Worm (Caenorhabditis elegans) whole organism, mixed stage, embryonic: ENCODE data around the gene R02F11.11.

Source experiments
- bed-3 ChIP-seq: fragments of 200-800 bp; sonication (Bioruptor generic); optimal IDR thresholded peaks from 3 replicates; lab custom pipeline; 2018; ENCODE audit warnings: mild to moderate bottlenecking, missing genetic modification characterization, moderate library complexity, missing compliant biosample characterization
- blmp-1 ChIP-seq: fragments of 150-350 bp; optimal IDR thresholded peaks from 2 replicates; lab custom pipeline; 2014; ENCODE audit warnings: missing biosample characterization, missing genetic modification characterization
- ceh-39 ChIP-seq: fragments of 150-350 bp; optimal IDR thresholded peaks from 2 replicates; lab custom pipeline; 2014; ENCODE audit warnings: missing biosample characterization, missing genetic modification characterization
- ceh-43 ChIP-seq: fragments of 200-800 bp; sonication (Bioruptor generic); optimal IDR thresholded peaks from 2 replicates; lab custom pipeline; 2018; ENCODE audit warnings: mild to moderate bottlenecking, missing genetic modification characterization, moderate library complexity, missing compliant biosample characterization
- ceh-83 ChIP-seq: fragments of 200-800 bp; sonication (Bioruptor generic); optimal IDR thresholded peaks from 2 replicates; lab custom pipeline; 2018; ENCODE audit warnings: mild to moderate bottlenecking, missing genetic modification characterization, missing compliant biosample characterization
- cnd-1 ChIP-seq: fragments of 200-800 bp; sonication (Bioruptor generic); optimal IDR thresholded peaks from 2 replicates; lab custom pipeline; 2018; ENCODE audit warnings: mild to moderate bottlenecking, missing genetic modification characterization, missing compliant biosample characterization
- elt-1 ChIP-seq: sonication (generic microtip); optimal IDR thresholded peaks from 2 replicates; lab custom pipeline; 2017; ENCODE audit warnings: missing genetic modification characterization, mild to moderate bottlenecking, missing compliant biosample characterization, antibody characterized with exemption, moderate library complexity, borderline replicate concordance; ENCODE audit not compliant: insufficient read depth
- elt-3 ChIP-seq: fragments of 150-350 bp; optimal IDR thresholded peaks from 2 replicates; lab custom pipeline; 2014; ENCODE audit warnings: missing biosample characterization, missing genetic modification characterization
- ham-2 ChIP-seq: fragments of 200-800 bp; sonication (Bioruptor generic); optimal IDR thresholded peaks from 2 replicates; lab custom pipeline; 2018; ENCODE audit warnings: mild to moderate bottlenecking, missing genetic modification characterization, missing compliant biosample characterization
- lin-13 ChIP-seq: fragments of 150-350 bp; optimal IDR thresholded peaks from 2 replicates; lab custom pipeline; 2014; ENCODE audit warnings: missing biosample characterization, missing genetic modification characterization
- lin-32 ChIP-seq: fragments of 200-800 bp; sonication (Bioruptor generic); optimal IDR thresholded peaks from 2 replicates; lab custom pipeline; 2018; ENCODE audit warnings: mild to moderate bottlenecking, missing genetic modification characterization, missing compliant biosample characterization
- lsy-2 ChIP-seq: fragments of 150-350 bp; optimal IDR thresholded peaks from 2 replicates; lab custom pipeline; 2014; ENCODE audit warnings: missing biosample characterization, missing genetic modification characterization
- mab-5 ChIP-seq: fragments of 150-350 bp; optimal IDR thresholded peaks from 2 replicates; lab custom pipeline; 2014; ENCODE audit warnings: missing biosample characterization, missing genetic modification characterization
- mep-1 ChIP-seq: fragments of 150-350 bp; optimal IDR thresholded peaks from 2 replicates; lab custom pipeline; 2017; ENCODE audit warnings: missing biosample characterization, missing genetic modification reagents, missing genetic modification characterization, inconsistent platforms
- mls-2 ChIP-seq: sonication (generic microtip); optimal IDR thresholded peaks from 2 replicates; lab custom pipeline; 2016; ENCODE audit warnings: mild to moderate bottlenecking, missing genetic modification characterization, moderate library complexity, missing compliant biosample characterization
- nhr-2 ChIP-seq: fragments of 150-350 bp; optimal IDR thresholded peaks from 2 replicates; lab custom pipeline; 2014; ENCODE audit warnings: missing biosample characterization, missing genetic modification characterization
- nhr-237 ChIP-seq: fragments of 150-350 bp; optimal IDR thresholded peaks from 2 replicates; lab custom pipeline; 2014; ENCODE audit warnings: missing biosample characterization, missing genetic modification characterization
- nhr-28 ChIP-seq: fragments of 150-350 bp; optimal IDR thresholded peaks from 2 replicates; lab custom pipeline; 2014; ENCODE audit warnings: missing biosample characterization, missing genetic modification characterization
- nhr-76 ChIP-seq: sonication (generic microtip); optimal IDR thresholded peaks from 2 replicates; lab custom pipeline; 2017; ENCODE audit warnings: missing biosample characterization, missing genetic modification characterization
- pha-4 ChIP-seq: fragments of 150-350 bp; optimal IDR thresholded peaks from 2 replicates; lab custom pipeline; 2018; ENCODE audit warnings: missing biosample characterization, missing genetic modification reagents, missing genetic modification characterization
- sem-2 ChIP-seq: fragments of 200-800 bp; sonication (Bioruptor generic); optimal IDR thresholded peaks from 2 replicates; lab custom pipeline; 2018; ENCODE audit warnings: mild to moderate bottlenecking, missing genetic modification characterization, missing compliant biosample characterization
- sptf-1 ChIP-seq: sonication (generic microtip); optimal IDR thresholded peaks from 2 replicates; lab custom pipeline; 2017; ENCODE audit warnings: mild to moderate bottlenecking, missing genetic modification characterization, moderate library complexity, missing compliant biosample characterization
- tbx-8 ChIP-seq: fragments of 200-800 bp; sonication (Bioruptor generic); optimal IDR thresholded peaks from 2 replicates; lab custom pipeline; 2018; ENCODE audit warnings: mild to moderate bottlenecking, missing genetic modification characterization, moderate library complexity, missing compliant biosample characterization
- unc-120 ChIP-seq: sonication (generic microtip); optimal IDR thresholded peaks from 2 replicates; lab custom pipeline; 2017; ENCODE audit warnings: missing genetic modification characterization, missing compliant biosample characterization; ENCODE audit not compliant: poor library complexity, severe bottlenecking
- unc-39 ChIP-seq: fragments of 150-350 bp; optimal IDR thresholded peaks from 2 replicates; lab custom pipeline; 2014; ENCODE audit warnings: missing biosample characterization, missing genetic modification characterization
- unc-62 ChIP-seq: fragments of 150-350 bp; optimal IDR thresholded peaks from 2 replicates; lab custom pipeline; 2014; ENCODE audit warnings: missing biosample characterization, missing genetic modification reagents, missing genetic modification characterization
- zip-8 ChIP-seq: fragments of 150-350 bp; optimal IDR thresholded peaks from 2 replicates; lab custom pipeline; 2014; ENCODE audit warnings: missing biosample characterization, missing genetic modification characterization
- ztf-11 ChIP-seq: fragments of 150-350 bp; optimal IDR thresholded peaks from 2 replicates; lab custom pipeline; 2014; ENCODE audit warnings: missing biosample characterization, missing genetic modification characterization

Gene R02F11.11

DNA sequence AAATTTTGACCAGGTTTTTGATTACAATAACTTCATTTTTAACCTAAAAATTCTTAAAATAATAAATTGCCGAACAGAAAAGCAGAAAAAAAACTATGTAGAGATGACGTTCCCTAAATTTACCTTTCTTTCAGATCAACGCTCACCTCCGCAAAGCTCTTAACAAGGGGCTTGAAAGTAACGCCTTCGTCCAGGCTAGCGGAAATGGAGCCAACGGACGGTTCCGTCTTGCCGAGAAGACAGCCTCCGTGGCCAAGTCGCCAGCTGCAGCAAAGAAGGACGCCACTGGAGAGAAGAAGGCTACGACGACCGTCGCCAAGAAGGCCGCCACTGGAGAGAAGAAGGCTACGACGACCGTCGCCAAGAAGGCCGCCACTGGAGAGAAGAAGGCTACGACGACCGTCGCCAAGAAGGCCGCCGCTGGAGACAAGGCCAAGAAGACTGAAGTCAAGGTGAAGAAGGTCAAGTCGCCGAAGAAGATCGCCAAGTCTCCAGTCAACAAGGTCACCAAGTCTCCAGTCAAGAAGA, 36.9 kb upstream of the R02F11.11 start:
- no peak for TF ChIP-seq unc-39 (tag; lab: Kevin White, UChicago)
- no peak for TF ChIP-seq mab-5
- TF ChIP-seq elt-1 (tag; lab: Kevin White, UChicago) = no peak
- no peak for TF ChIP-seq unc-120 (tag; lab: Kevin White, UChicago)
- no peak for TF ChIP-seq pha-4 (tag; lab: Kevin White, UChicago)
- no peak for TF ChIP-seq sptf-1
- TF ChIP-seq lin-32 (GFP tag; lab: Kevin White, UChicago) = no peak
- no peak for TF ChIP-seq cnd-1
- no peak for TF ChIP-seq ham-2 (GFP tag; lab: Kevin White, UChicago)
- TF ChIP-seq mls-2 (tag; lab: Kevin White, UChicago) = no peak
- TF ChIP-seq nhr-2 (tag; lab: Kevin White, UChicago) = no peak
- no peak for TF ChIP-seq lin-13
- no peak for TF ChIP-seq tbx-8 (GFP tag; lab: Kevin White, UChicago)
- TF ChIP-seq elt-3 (tag; lab: Kevin White, UChicago) = no peak
- TF ChIP-seq sem-2 (GFP tag; lab: Kevin White, UChicago) = no peak
- no peak for TF ChIP-seq unc-62
- TF ChIP-seq nhr-76 (tag; lab: Kevin White, UChicago) = no peak
- no peak for TF ChIP-seq ceh-39
- TF ChIP-seq ceh-43 (GFP tag; lab: Kevin White, UChicago) = no peak
- TF ChIP-seq mep-1 (tag; lab: Kevin White, UChicago) = no peak

DNA sequence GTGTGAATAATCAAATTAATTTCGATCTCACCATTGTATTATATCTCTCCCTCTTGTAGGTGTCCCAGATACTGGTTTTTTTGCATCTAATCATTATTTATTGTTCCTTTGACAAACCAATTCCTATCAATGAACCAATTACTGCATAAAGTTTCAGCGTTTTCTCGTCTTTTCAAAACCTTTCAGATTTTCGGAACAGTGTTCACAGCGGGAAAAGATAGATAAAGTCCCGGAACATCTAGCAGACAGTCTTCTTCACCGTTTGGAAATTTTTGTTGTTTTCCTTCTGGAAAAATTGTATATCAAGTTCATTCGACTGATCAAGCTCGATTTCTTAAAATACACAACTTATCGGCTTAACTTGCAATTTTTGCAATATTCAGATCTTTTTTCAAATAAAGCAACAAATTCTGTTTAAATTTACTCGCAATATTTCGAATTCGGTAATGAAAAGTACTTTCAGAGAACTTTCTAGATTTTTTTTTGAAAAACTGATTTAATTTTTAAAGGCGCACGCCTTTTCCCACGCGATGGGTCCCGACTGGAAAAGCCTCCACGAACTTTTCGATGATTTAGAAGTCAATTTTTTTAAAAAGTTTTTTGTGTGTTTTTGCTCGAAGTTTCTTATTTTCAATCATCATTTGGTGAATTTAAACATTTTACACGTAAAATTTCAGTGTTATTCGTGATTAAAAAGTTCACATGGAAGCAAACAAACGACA, 36.2 kb upstream of the R02F11.11 start, which contains the start of gene pgl-3:
Gene pgl-3, plus strand, starts transcription at position 672 of the 722 bp plus-strand sequence.
- TF ChIP-seq elt-3 (tag; lab: Kevin White, UChicago) = no peak
- TF ChIP-seq nhr-28 (tag; lab: Kevin White, UChicago) = no peak
- TF ChIP-seq blmp-1 (tag; lab: Kevin White, UChicago) = no peak
- no peak for TF ChIP-seq unc-120 (tag; lab: Kevin White, UChicago)
- no peak for TF ChIP-seq sem-2 (GFP tag; lab: Kevin White, UChicago)
- TF ChIP-seq lsy-2 = no peak
- TF ChIP-seq mep-1 (tag; lab: Kevin White, UChicago) = no peak
- TF ChIP-seq cnd-1 = no peak

DNA sequence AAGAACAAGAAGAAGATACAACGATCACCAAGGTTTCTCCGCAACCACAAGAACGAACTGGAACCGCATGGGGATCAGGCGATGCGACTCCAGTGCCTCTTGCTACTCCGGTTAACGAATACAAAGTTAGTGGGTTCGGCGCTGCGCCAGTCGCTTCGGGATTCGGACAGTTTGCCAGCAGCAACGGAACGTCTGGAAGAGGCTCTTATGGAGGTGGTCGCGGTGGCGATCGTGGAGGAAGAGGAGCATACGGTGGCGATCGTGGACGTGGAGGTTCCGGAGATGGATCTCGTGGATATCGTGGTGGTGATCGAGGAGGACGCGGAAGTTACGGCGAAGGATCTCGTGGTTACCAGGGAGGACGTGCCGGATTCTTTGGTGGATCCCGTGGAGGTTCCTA, 33.6 kb upstream of the R02F11.11 start:
- TF ChIP-seq ceh-39 (no peak), lin-13 (no peak), nhr-28 (tag; lab: Kevin White, UChicago) (no peak), ceh-83 (no peak), mep-1 (tag; lab: Kevin White, UChicago) (no peak), bed-3 (GFP tag; lab: Kevin White, UChicago) (no peak), ham-2 (GFP tag; lab: Kevin White, UChicago) (no peak), ceh-43 (GFP tag; lab: Kevin White, UChicago) (no peak), zip-8 (tag; lab: Kevin White, UChicago) (no peak), ztf-11 (no peak), nhr-2 (tag; lab: Kevin White, UChicago) (no peak), elt-3 (tag; lab: Kevin White, UChicago) (no peak), sem-2 (GFP tag; lab: Kevin White, UChicago) (no peak), nhr-76 (tag; lab: Kevin White, UChicago) (no peak), unc-62 (no peak), mab-5 (no peak), pha-4 (tag; lab: Kevin White, UChicago) (no peak), unc-39 (tag; lab: Kevin White, UChicago) (no peak), tbx-8 (GFP tag; lab: Kevin White, UChicago) (no peak), lin-32 (GFP tag; lab: Kevin White, UChicago) (no peak)
- TF ChIP-seq, all 35 proteins: peak for 0

DNA sequence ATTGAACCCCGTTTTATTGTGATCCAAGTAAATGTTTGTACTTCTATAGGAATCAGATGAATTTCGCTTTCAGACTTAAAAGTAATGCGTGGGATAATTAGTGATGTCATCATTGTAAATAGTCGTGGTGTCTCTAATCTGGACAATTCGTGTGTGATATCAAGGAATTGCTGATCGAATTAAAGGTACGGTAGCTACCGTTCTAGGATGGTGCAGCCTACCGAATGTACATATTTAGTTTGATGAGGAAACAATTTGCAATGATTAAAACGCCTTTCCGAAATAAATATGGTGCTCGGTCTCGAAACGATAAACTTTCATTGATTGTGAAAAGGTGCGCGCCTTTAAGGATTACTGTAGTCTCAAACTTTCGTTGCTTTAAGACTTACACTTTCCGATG, 33.1 kb upstream of the R02F11.11 start:
- TF ChIP-seq sem-2 (GFP tag; lab: Kevin White, UChicago) = no peak
- TF ChIP-seq cnd-1 = no peak
- TF ChIP-seq nhr-76 (tag; lab: Kevin White, UChicago) = no peak
- TF ChIP-seq unc-120 (tag; lab: Kevin White, UChicago) = no peak
- no peak for TF ChIP-seq lsy-2
- no peak for TF ChIP-seq tbx-8 (GFP tag; lab: Kevin White, UChicago)
- no peak for TF ChIP-seq elt-1 (tag; lab: Kevin White, UChicago)
- TF ChIP-seq elt-3 (tag; lab: Kevin White, UChicago) = no peak
- TF ChIP-seq lin-13 = no peak
- TF ChIP-seq nhr-237 (tag; lab: Kevin White, UChicago) = no peak
- no peak for TF ChIP-seq lin-32 (GFP tag; lab: Kevin White, UChicago)
- TF ChIP-seq ceh-39 = no peak
- TF ChIP-seq mep-1 (tag; lab: Kevin White, UChicago) = no peak
- no peak for TF ChIP-seq mab-5
- TF ChIP-seq unc-39 (tag; lab: Kevin White, UChicago) = no peak
- no peak for TF ChIP-seq pha-4 (tag; lab: Kevin White, UChicago)
- TF ChIP-seq, all 35 proteins: peak for 0
